Fruit fly (Drosophila melanogaster) whole organism, prepupa: ENCODE measurements around the gene fon.

Source experiments
- Blimp-1 ChIP-seq: fragments of 200-800 bp; sonication (Bioruptor generic); optimal IDR thresholded peaks from 3 replicates; lab custom pipeline; 2017; ENCODE audit warnings: missing biosample characterization, missing genetic modification characterization, mild to moderate bottlenecking, moderate library complexity, missing genetic modification reagents
- CG11902 ChIP-seq: fragments of 200-800 bp; sonication (Bioruptor generic); optimal IDR thresholded peaks from 3 replicates; lab custom pipeline; 2016; ENCODE audit warnings: missing biosample characterization, missing genetic modification characterization
- CG31627 ChIP-seq: fragments of 200-800 bp; sonication (Bioruptor generic); optimal IDR thresholded peaks from 3 replicates; lab custom pipeline; 2016; ENCODE audit warnings: missing biosample characterization, missing genetic modification characterization
- CG6808 ChIP-seq: fragments of 200-800 bp; sonication (Bioruptor generic); optimal IDR thresholded peaks from 3 replicates; lab custom pipeline; 2017; ENCODE audit warnings: missing biosample characterization, missing genetic modification characterization, mild to moderate bottlenecking, moderate library complexity, missing genetic modification reagents
- CG6854 ChIP-seq: fragments of 200-800 bp; sonication (Bioruptor generic); optimal IDR thresholded peaks from 2 replicates; lab custom pipeline; 2017; ENCODE audit warnings: missing biosample characterization, mild to moderate bottlenecking, missing genetic modification characterization
- Hr39 ChIP-seq: fragments of 200-800 bp; sonication (Bioruptor generic); optimal IDR thresholded peaks from 2 replicates; lab custom pipeline; 2016; ENCODE audit warnings: missing biosample characterization, missing genetic modification characterization
- Met ChIP-seq: fragments of 200-800 bp; sonication (Bioruptor generic); optimal IDR thresholded peaks from 3 replicates; lab custom pipeline; 2016; ENCODE audit warnings: missing biosample characterization, missing genetic modification characterization
- Smox ChIP-seq: fragments of 200-800 bp; sonication (Bioruptor generic); optimal IDR thresholded peaks from 3 replicates; lab custom pipeline; 2016; ENCODE audit warnings: missing biosample characterization, missing genetic modification characterization
- Sox102F ChIP-seq: fragments of 200-800 bp; sonication (Bioruptor generic); optimal IDR thresholded peaks from 2 replicates; lab custom pipeline; 2016; ENCODE audit warnings: missing biosample characterization, mild to moderate bottlenecking, missing genetic modification characterization
- Sox15 ChIP-seq: fragments of 200-800 bp; sonication (Bioruptor generic); optimal IDR thresholded peaks from 3 replicates; lab custom pipeline; 2016; ENCODE audit warnings: missing biosample characterization, missing genetic modification characterization
- eg ChIP-seq: fragments of 200-800 bp; sonication (Bioruptor generic); IDR thresholded peaks from 3 replicates; pipeline ENCODE4 v1.3.6; 2022; ENCODE audit warnings: missing biosample characterization, missing genetic modification characterization
- salr ChIP-seq, 2 experiments: fragments of 200-800 bp; sonication (Bioruptor generic); optimal IDR thresholded peaks; 3 replicates each; lab custom pipeline; 2016 to 2018; ENCODE audit warnings: missing biosample characterization in 2 of 2, missing genetic modification characterization in 2 of 2, mild to moderate bottlenecking in 1 of 2
- svp ChIP-seq: fragments of 200-800 bp; sonication (Bioruptor generic); peaks from one replicate; lab custom pipeline; 2016; ENCODE audit warnings: missing biosample characterization, missing genetic modification characterization

DNA sequence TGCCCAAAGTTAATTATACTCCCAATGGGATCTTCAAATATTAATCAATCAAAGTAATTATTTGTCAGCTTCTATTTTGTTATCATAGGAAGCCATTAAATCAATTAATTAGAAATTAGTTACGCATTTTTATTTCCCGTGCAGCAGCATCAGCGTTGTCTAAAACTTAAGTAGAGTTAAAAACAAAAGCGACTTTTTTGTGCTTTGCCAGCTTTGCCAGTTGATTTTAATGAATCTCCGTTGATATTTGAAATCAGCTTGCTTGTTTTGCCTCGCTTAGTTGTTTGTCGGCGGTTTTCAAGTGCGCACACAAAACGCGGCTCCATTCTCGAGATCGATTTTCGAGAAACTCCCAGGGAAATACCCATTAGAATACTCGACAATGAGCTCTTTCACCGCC is 5.4 kb downstream of the fon start, which contains the start of gene CG17350:
- TF ChIP-seq svp (GFP tag; lab: Kevin White, UChicago), result no peak
- no peak for TF ChIP-seq Hr39 (GFP tag; lab: Kevin White, UChicago)
- TF ChIP-seq CG6808 (GFP tag; lab: Kevin White, UChicago), result no peak
- no peak for TF ChIP-seq CG11902 (GFP tag; lab: Kevin White, UChicago)
- TF ChIP-seq Sox102F, result no peak
- no peak for TF ChIP-seq Blimp-1 (GFP tag; lab: Kevin White, UChicago)
- no peak for TF ChIP-seq Sox15
- TF ChIP-seq CG31627 (GFP tag; lab: Kevin White, UChicago), result no peak
- TF ChIP-seq CG6854 (GFP tag; lab: Kevin White, UChicago), result no peak
- TF ChIP-seq Smox, result no peak
- no peak for TF ChIP-seq Met (GFP tag; lab: Kevin White, UChicago)
- no peak for TF ChIP-seq salr (GFP tag; optimal IDR thresholded peaks at IDR 0.05; lab: Kevin White, UChicago)
- TF ChIP-seq eg (GFP tag; lab: Robert Waterston, UW), result no peak
